Worm (Caenorhabditis elegans): ENCODE results near the gene Y53G8AM.7.

Y53G8AM.7 gene

ce11 chrIII:3224102-3224501, 42.4 kb downstream of the Y53G8AM.7 start:
- no peak for TF ChIP-seq unc-39 (tag; optimal IDR thresholded peaks at IDR 0.05)
- TF ChIP-seq sem-2 (GFP tag; optimal IDR thresholded peaks at IDR 0.05): no peak
- no peak for TF ChIP-seq nhr-28 (tag; optimal IDR thresholded peaks at IDR 0.05)
- TF ChIP-seq lin-13 (tag; optimal IDR thresholded peaks at IDR 0.05): no peak
- peak; percentile 93 for TF ChIP-seq ces-1 (GFP tag; optimal IDR thresholded peaks at IDR 0.05)
- TF ChIP-seq ztf-11 (tag; optimal IDR thresholded peaks at IDR 0.05): no peak

ce11 chrIII:3222707-3223106, 43.8 kb downstream of the Y53G8AM.7 start:
- TF ChIP-seq M03D4.4 (tag; optimal IDR thresholded peaks at IDR 0.05): no peak
- no peak for TF ChIP-seq nhr-237 (tag; optimal IDR thresholded peaks at IDR 0.05)
- TF ChIP-seq elt-1 (tag; optimal IDR thresholded peaks at IDR 0.05; ENCODE audit: borderline replicate concordance, insufficient read depth): no peak
- no peak for TF ChIP-seq flh-1 (GFP tag; optimal IDR thresholded peaks at IDR 0.05)

- TF ChIP-seq elt-1 (tag; optimal IDR thresholded peaks at IDR 0.05; ENCODE audit: borderline replicate concordance, insufficient read depth): no peak
- no peak for TF ChIP-seq tbx-8 (GFP tag; optimal IDR thresholded peaks at IDR 0.05)
- TF ChIP-seq hlh-1 (tag; optimal IDR thresholded peaks at IDR 0.05): no peak
- no peak for TF ChIP-seq flh-1 (GFP tag; optimal IDR thresholded peaks at IDR 0.05)
- TF ChIP-seq nhr-28 (tag; optimal IDR thresholded peaks at IDR 0.05): no peak
- TF ChIP-seq lin-13 (tag; optimal IDR thresholded peaks at IDR 0.05): no peak
- TF ChIP-seq unc-39 (tag; optimal IDR thresholded peaks at IDR 0.05): no peak
- no peak for TF ChIP-seq lin-32 (GFP tag; optimal IDR thresholded peaks at IDR 0.05)
- no peak for TF ChIP-seq sem-2 (GFP tag; optimal IDR thresholded peaks at IDR 0.05)
- TF ChIP-seq elt-3 (tag; optimal IDR thresholded peaks at IDR 0.05): no peak
- peak; percentile 18 for TF ChIP-seq lsy-2 (tag; optimal IDR thresholded peaks at IDR 0.05)
- no peak for TF ChIP-seq nhr-76 (tag; optimal IDR thresholded peaks at IDR 0.05)
- no peak for TF ChIP-seq ceh-83 (GFP tag; optimal IDR thresholded peaks at IDR 0.05)
- TF ChIP-seq unc-62 (GFP tag; optimal IDR thresholded peaks at IDR 0.05): no peak
- no peak for TF ChIP-seq ceh-39 (tag; optimal IDR thresholded peaks at IDR 0.05)
- TF ChIP-seq mep-1 (tag; optimal IDR thresholded peaks at IDR 0.05): no peak
- no peak for TF ChIP-seq zip-8 (tag; optimal IDR thresholded peaks at IDR 0.05)
- TF ChIP-seq bed-3 (GFP tag; optimal IDR thresholded peaks at IDR 0.05): no peak
- no peak for TF ChIP-seq snpc-4 (tag; optimal IDR thresholded peaks at IDR 0.05)
- no peak for TF ChIP-seq mab-5 (tag; optimal IDR thresholded peaks at IDR 0.05)
- no peak for TF ChIP-seq blmp-1 (tag; optimal IDR thresholded peaks at IDR 0.05)
- peak; percentile 77 for TF ChIP-seq ces-1 (GFP tag; optimal IDR thresholded peaks at IDR 0.05)
- no peak for TF ChIP-seq drap-1 (GFP tag; optimal IDR thresholded peaks at IDR 0.05)
- TF ChIP-seq unc-120 (tag; optimal IDR thresholded peaks at IDR 0.05; ENCODE audit: poor library complexity, severe bottlenecking): peak; percentile 36
- TF ChIP-seq ham-2 (GFP tag; optimal IDR thresholded peaks at IDR 0.05): no peak
Observed at ce11 chrIII:3220287-3220686, 46.2 kb downstream of the Y53G8AM.7 start.

ce11 chrIII:3219050-3219449, 47.5 kb downstream of the Y53G8AM.7 start, which contains the start of gene frm-8:
Gene frm-8, minus strand, starts transcription at chrIII:3219150.
- TF ChIP-seq zip-8 (tag; optimal IDR thresholded peaks at IDR 0.05) (no peak), nhr-28 (tag; optimal IDR thresholded peaks at IDR 0.05) (no peak), ceh-43 (GFP tag; optimal IDR thresholded peaks at IDR 0.05) (no peak), M03D4.4 (tag; optimal IDR thresholded peaks at IDR 0.05) (no peak), lin-32 (GFP tag; optimal IDR thresholded peaks at IDR 0.05) (no peak), cnd-1 (tag; optimal IDR thresholded peaks at IDR 0.05) (no peak), unc-62 (GFP tag; optimal IDR thresholded peaks at IDR 0.05) (no peak), lsy-2 (tag; optimal IDR thresholded peaks at IDR 0.05) (no peak), hlh-1 (tag; optimal IDR thresholded peaks at IDR 0.05) (no peak), pha-4 (tag; optimal IDR thresholded peaks at IDR 0.05) (no peak), snpc-4 (tag; optimal IDR thresholded peaks at IDR 0.05) (no peak), ces-1 (GFP tag; optimal IDR thresholded peaks at IDR 0.05) (no peak), drap-1 (GFP tag; optimal IDR thresholded peaks at IDR 0.05) (no peak), mab-5 (tag; optimal IDR thresholded peaks at IDR 0.05) (no peak), nhr-12 (tag; optimal IDR thresholded peaks at IDR 0.05) (no peak), lin-13 (tag; optimal IDR thresholded peaks at IDR 0.05) (no peak), sptf-1 (tag; optimal IDR thresholded peaks at IDR 0.05) (no peak), mep-1 (tag; optimal IDR thresholded peaks at IDR 0.05) (no peak), ceh-39 (tag; optimal IDR thresholded peaks at IDR 0.05) (no peak), mls-2 (tag; optimal IDR thresholded peaks at IDR 0.05) (no peak)
